Fruit fly (Drosophila melanogaster) whole organism, wandering third instar larva: ENCODE measurements around the gene Dyro.

ENCODE experiments used
- CG32264 ChIP-seq: fragments of 200-800 bp; sonication (Bioruptor generic); optimal IDR thresholded peaks from 2 replicates; lab custom pipeline; 2016; ENCODE audit warnings: missing biosample characterization, missing genetic modification characterization
- CG9705 ChIP-seq: fragments of 200-800 bp; sonication (Bioruptor generic); optimal IDR thresholded peaks from 2 replicates; lab custom pipeline; 2018; ENCODE audit warnings: missing biosample characterization, mild to moderate bottlenecking, missing genetic modification characterization
- Hr83 ChIP-seq: fragments of 200-300 bp; sonication (Bioruptor generic); optimal IDR thresholded peaks from 2 replicates; lab custom pipeline; 2016; ENCODE audit warnings: missing biosample characterization, mild to moderate bottlenecking, missing genetic modification characterization, moderate library complexity; ENCODE audit not compliant: poor library complexity, severe bottlenecking
- Myc ChIP-seq: fragments of >200 bp; optimal IDR thresholded peaks from 2 replicates; lab custom pipeline; 2017
- OdsH ChIP-seq: fragments of 200-800 bp; sonication (Bioruptor generic); optimal IDR thresholded peaks from 2 replicates; lab custom pipeline; 2016; ENCODE audit warnings: missing biosample characterization, mild to moderate bottlenecking, missing genetic modification characterization
- brk ChIP-seq: fragments of 200-800 bp; sonication (Bioruptor generic); optimal IDR thresholded peaks from 2 replicates; lab custom pipeline; 2016; ENCODE audit warnings: missing biosample characterization, mild to moderate bottlenecking, missing genetic modification characterization
- fru ChIP-seq: fragments of 200-800 bp; sonication (Bioruptor generic); optimal IDR thresholded peaks from 3 replicates; lab custom pipeline; 2016; ENCODE audit warnings: missing biosample characterization, mild to moderate bottlenecking, missing genetic modification characterization
- jim ChIP-seq: fragments of 175-275, 200-325 bp; sonication (Bioruptor generic); optimal IDR thresholded peaks from 2 replicates; lab custom pipeline; 2016; ENCODE audit warnings: missing biosample characterization, mild to moderate bottlenecking, missing genetic modification characterization
- lola ChIP-seq: fragments of >200 bp; optimal IDR thresholded peaks from 2 replicates; lab custom pipeline; 2017; ENCODE audit warnings: missing biosample characterization, missing genetic modification characterization
- rgr ChIP-seq: fragments of 200-800 bp; sonication (Bioruptor generic); optimal IDR thresholded peaks from 3 replicates; lab custom pipeline; 2016; ENCODE audit warnings: missing biosample characterization, mild to moderate bottlenecking, missing genetic modification characterization
- tai ChIP-seq: sonication (Bioruptor generic); optimal IDR thresholded peaks from 2 replicates; lab custom pipeline; 2016; ENCODE audit warnings: missing biosample characterization, missing genetic modification characterization

dm6 chr3L:11280574-11281135 lies 15.1 kb downstream of the Dyro start:
- TF ChIP-seq OdsH (GFP tag; lab: Kevin White, UChicago) (no peak), Hr83 (GFP tag; lab: Kevin White, UChicago) (no peak), brk (GFP tag; lab: Kevin White, UChicago) (no peak), lola (no peak), fru (GFP tag; lab: Kevin White, UChicago) (peak; percentile 16), CG9705 (GFP tag; lab: Kevin White, UChicago) (no peak), CG32264 (GFP tag; lab: Kevin White, UChicago) (no peak), jim (GFP tag; lab: Kevin White, UChicago) (no peak), rgr (GFP tag; lab: Kevin White, UChicago) (no peak), tai (GFP tag; lab: Kevin White, UChicago) (no peak), Myc (no peak)
